Worm (Caenorhabditis elegans) whole organism, young adult: ENCODE data around the gene Y53C12A.3.

Source experiments
- him-1 ChIP-seq: sonication (generic microtip); optimal IDR thresholded peaks from 2 replicates; lab custom pipeline; 2016; ENCODE audit warnings: missing genotype, missing genetic modification reagents, missing genetic modification characterization, missing compliant biosample characterization
- hrde-1 ChIP-seq: sonication (generic microtip); optimal IDR thresholded peaks from 2 replicates; lab custom pipeline; 2016; ENCODE audit warnings: missing genetic modification characterization, mild to moderate bottlenecking, missing compliant biosample characterization, moderate library complexity, missing genotype, missing genetic modification reagents, borderline replicate concordance
- lin-35 ChIP-seq, 3 experiments: fragments of 150-350 bp in 2 of 3; sonication (generic microtip) in 1 of 3; optimal IDR thresholded peaks; 2 replicates each; lab custom pipeline; 2014 to 2018; ENCODE audit warnings: missing biosample characterization in 3 of 3, missing genetic modification characterization in 3 of 3, missing genetic modification reagents in 3 of 3
- mxl-1 ChIP-seq: sonication (generic microtip); optimal IDR thresholded peaks from 2 replicates; lab custom pipeline; 2016; ENCODE audit warnings: missing genetic modification characterization, missing compliant biosample characterization
- snpc-4 ChIP-seq, 5 experiments: fragments of 150-350 bp in 1 of 5; sonication (generic microtip) in 4 of 5; optimal IDR thresholded peaks; 2 replicates each; lab custom pipeline; 2014 to 2018; ENCODE audit warnings: missing genetic modification characterization in 5 of 5, missing biosample characterization in 3 of 5, antibody characterized with exemption in 2 of 5, mild to moderate bottlenecking in 2 of 5, missing compliant biosample characterization in 2 of 5, missing genotype in 2 of 5, moderate library complexity in 2 of 5, missing genetic modification reagents in 1 of 5
- sptf-2 ChIP-seq: fragments of 200-800 bp; sonication (Bioruptor generic); optimal IDR thresholded peaks from 2 replicates; lab custom pipeline; 2018; ENCODE audit warnings: mild to moderate bottlenecking, missing genetic modification characterization, missing compliant biosample characterization

DNA sequence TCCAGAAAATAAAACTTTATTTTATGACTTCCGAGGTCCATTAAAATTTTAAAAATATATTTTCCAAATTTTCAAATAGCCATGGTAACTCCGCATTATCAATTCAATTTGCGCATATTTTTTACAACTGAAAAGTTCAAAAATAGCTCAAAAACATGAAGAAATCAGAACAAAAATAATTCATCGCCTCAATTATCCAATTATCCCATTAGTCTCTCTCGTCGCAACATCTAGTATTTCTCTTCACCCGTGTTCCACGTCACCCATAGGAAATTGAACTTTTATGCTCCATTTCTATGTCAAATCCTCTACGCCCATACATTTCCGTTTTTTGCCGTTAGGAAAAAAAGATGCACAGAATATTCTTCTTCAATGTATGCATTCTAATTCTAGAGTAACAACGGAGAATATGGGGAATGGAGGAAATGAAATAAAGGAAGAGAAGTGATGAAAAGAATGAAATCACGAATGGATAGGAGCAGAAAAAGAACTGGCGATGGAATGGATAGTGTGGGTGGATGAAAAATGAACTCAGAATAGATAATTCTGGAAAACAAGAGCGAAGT is 15.9 kb downstream of the Y53C12A.3 start:
- TF ChIP-seq lin-35 (GFP tag; optimal IDR thresholded peaks at IDR 0.05; lab: Kevin White, UChicago) (no peak), him-1 (no peak), mxl-1 (tag; lab: Kevin White, UChicago) (no peak), snpc-4 (GFP tag; optimal IDR thresholded peaks at IDR 0.05; lab: Kevin White, UChicago) (no peak), snpc-4 (tag; optimal IDR thresholded peaks at IDR 0.05; lab: Kevin White, UChicago) (no peak), sptf-2 (GFP tag; lab: Kevin White, UChicago) (no peak), hrde-1 (tag; lab: Kevin White, UChicago) (no peak)
